Worm (Caenorhabditis elegans) whole organism, L4 larva: ENCODE measurements around the gene nspa-2.

Source experiments
- ama-1 ChIP-seq: fragments of 150-350 bp; optimal IDR thresholded peaks from 2 replicates; lab custom pipeline; 2014; ENCODE audit warnings: inconsistent platforms, mixed read lengths
- mep-1 ChIP-seq: fragments of 150-350 bp; sonication (generic microtip); optimal IDR thresholded peaks from 3 replicates; lab custom pipeline; 2014; ENCODE audit warnings: missing biosample characterization, missing genetic modification characterization
- nhr-77 ChIP-seq: fragments of 150-350 bp; optimal IDR thresholded peaks from 2 replicates; lab custom pipeline; 2014; ENCODE audit warnings: missing biosample characterization, missing genetic modification characterization
- pqm-1 ChIP-seq: sonication (generic microtip); optimal IDR thresholded peaks from 2 replicates; lab custom pipeline; 2017; ENCODE audit warnings: missing biosample characterization, missing genetic modification characterization

DNA sequence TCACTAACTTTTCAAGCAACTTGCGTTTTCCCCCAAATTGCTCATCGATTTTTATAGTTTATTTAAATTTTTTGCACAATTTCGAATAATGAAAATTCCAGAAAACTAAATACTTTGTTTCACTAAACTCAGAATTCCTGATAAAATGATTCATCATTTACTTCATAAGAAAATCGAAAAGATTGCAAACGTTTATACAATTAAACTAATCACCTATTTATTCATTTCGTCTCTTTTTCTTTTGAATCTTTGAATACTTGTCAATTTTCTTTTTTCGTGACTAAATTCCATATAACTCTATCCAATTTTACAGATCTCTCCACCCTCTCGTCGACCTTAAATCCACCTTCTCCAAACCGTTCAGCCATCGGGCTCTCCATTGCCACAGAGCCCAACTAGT is 45.7 kb downstream of the nspa-2 start, which contains the start of gene C30G7.2:
- TF ChIP-seq ama-1 (no peak), mep-1 (tag; lab: Kevin White, UChicago) (no peak), nhr-77 (tag; lab: Kevin White, UChicago) (no peak), pqm-1 (tag; lab: Kevin White, UChicago) (no peak)
